Worm (Caenorhabditis elegans): ENCODE results near the gene sec-15.

The sec-15 gene

ce11 chrX:8800983-8801382 lies 34.5 kb downstream of the sec-15 start (continued):
- TF ChIP-seq lsy-2 (tag; optimal IDR thresholded peaks at IDR 0.05) = no peak
- no peak for TF ChIP-seq unc-98 (GFP tag; IDR thresholded peaks at IDR 0.05)
- no peak for TF ChIP-seq zip-4 (GFP tag; optimal IDR thresholded peaks at IDR 0.05)
- peak; percentile 67 for TF ChIP-seq fkh-10 (GFP tag; optimal IDR thresholded peaks at IDR 0.05)
- TF ChIP-seq C04F5.9 (tag; optimal IDR thresholded peaks at IDR 0.05) = no peak
- peak; percentile 72 for TF ChIP-seq ces-1 (GFP tag; optimal IDR thresholded peaks at IDR 0.05)
- TF ChIP-seq dpl-1 (GFP tag; optimal IDR thresholded peaks at IDR 0.05) = no peak
- no peak for TF ChIP-seq vab-15 (tag; optimal IDR thresholded peaks at IDR 0.05)
- TF ChIP-seq ceh-8 (GFP tag; optimal IDR thresholded peaks at IDR 0.05) = peak; percentile 15
- no peak for TF ChIP-seq efl-3 (GFP tag; optimal IDR thresholded peaks at IDR 0.05)
- TF ChIP-seq lin-39 (tag; optimal IDR thresholded peaks at IDR 0.05) = no peak
- no peak for TF ChIP-seq lin-13 (GFP tag; optimal IDR thresholded peaks at IDR 0.05)
- no peak for TF ChIP-seq nhr-84 (tag; optimal IDR thresholded peaks at IDR 0.05)
- no peak for TF ChIP-seq mef-2 (tag; optimal IDR thresholded peaks at IDR 0.05)
- no peak for TF ChIP-seq ceh-82 (tag; optimal IDR thresholded peaks at IDR 0.05)
- TF ChIP-seq hlh-4 (tag; optimal IDR thresholded peaks at IDR 0.05) = no peak
- TF ChIP-seq xbp-1 (tag; optimal IDR thresholded peaks at IDR 0.05) = no peak
- TF ChIP-seq sox-4 (tag; optimal IDR thresholded peaks at IDR 0.05) = no peak
- TF ChIP-seq F16B12.6 (tag; optimal IDR thresholded peaks at IDR 0.05) = no peak
- no peak for TF ChIP-seq nhr-76 (tag; optimal IDR thresholded peaks at IDR 0.05)
- no peak for TF ChIP-seq Y116A8C.19 (tag; optimal IDR thresholded peaks at IDR 0.05; ENCODE audit: borderline replicate concordance)
- TF ChIP-seq egl-27 (tag; optimal IDR thresholded peaks at IDR 0.05) = no peak
- no peak for TF ChIP-seq unc-130 (tag; optimal IDR thresholded peaks at IDR 0.05)
- TF ChIP-seq tbx-2 (tag; optimal IDR thresholded peaks at IDR 0.05) = no peak
- no peak for TF ChIP-seq elt-2 (tag; optimal IDR thresholded peaks at IDR 0.05)
- TF ChIP-seq nhr-237 (tag; optimal IDR thresholded peaks at IDR 0.05) = no peak
- TF ChIP-seq lin-14 (GFP tag; optimal IDR thresholded peaks at IDR 0.05) = peak; percentile 76
- no peak for TF ChIP-seq elt-3 (tag; optimal IDR thresholded peaks at IDR 0.05)
- peak; percentile 85 for TF ChIP-seq egl-13 (tag; optimal IDR thresholded peaks at IDR 0.05)
- no peak for TF ChIP-seq hlh-17 (GFP tag; optimal IDR thresholded peaks at IDR 0.05; ENCODE audit: borderline replicate concordance)
- no peak for TF ChIP-seq ceh-63 (GFP tag; optimal IDR thresholded peaks at IDR 0.05)

DNA sequence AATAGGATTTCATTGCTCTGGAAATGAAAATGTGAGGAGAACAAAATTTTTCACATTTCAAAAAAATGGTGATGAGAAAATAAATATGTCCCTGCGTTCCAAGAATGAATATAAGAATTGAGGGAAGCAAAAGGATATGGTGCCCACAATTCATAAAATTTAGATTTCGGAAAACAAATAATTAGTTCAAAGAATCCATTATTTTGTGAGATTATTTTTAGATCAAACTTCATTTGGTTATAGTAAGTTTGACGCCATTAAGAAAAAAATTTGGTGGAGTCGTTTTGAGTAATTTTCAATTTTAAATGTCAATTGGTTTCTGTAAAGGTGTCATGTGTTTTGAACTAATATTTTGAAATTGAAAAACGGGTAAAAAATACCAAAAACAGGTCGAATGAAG lies 35.2 kb downstream of the sec-15 start:
- TF ChIP-seq lin-35 (GFP tag; optimal IDR thresholded peaks at IDR 0.05) = no peak
- TF ChIP-seq fos-1 (tag; optimal IDR thresholded peaks at IDR 0.05) = no peak
- TF ChIP-seq C04F5.9 (tag; optimal IDR thresholded peaks at IDR 0.05) = no peak
- no peak for TF ChIP-seq skn-1 (tag; optimal IDR thresholded peaks at IDR 0.05)
- TF ChIP-seq nhr-76 (tag; optimal IDR thresholded peaks at IDR 0.05) = no peak
- TF ChIP-seq isw-1 (GFP tag; IDR thresholded peaks at IDR 0.05) = no peak
- no peak for TF ChIP-seq rnt-1 (tag; optimal IDR thresholded peaks at IDR 0.05)
- no peak for TF ChIP-seq pqm-1 (tag; optimal IDR thresholded peaks at IDR 0.05)
- no peak for TF ChIP-seq zip-4 (GFP tag; optimal IDR thresholded peaks at IDR 0.05)
- no peak for TF ChIP-seq lin-15B (tag; optimal IDR thresholded peaks at IDR 0.05)
- TF ChIP-seq mef-2 (tag; optimal IDR thresholded peaks at IDR 0.05) = no peak
- TF ChIP-seq nhr-71 (tag; optimal IDR thresholded peaks at IDR 0.05) = no peak
- TF ChIP-seq nhr-20 (tag; optimal IDR thresholded peaks at IDR 0.05) = no peak
- TF ChIP-seq ets-5 (GFP tag; IDR thresholded peaks at IDR 0.05) = no peak
- TF ChIP-seq nhr-11 (tag; optimal IDR thresholded peaks at IDR 0.05) = no peak
- TF ChIP-seq egl-27 (tag; optimal IDR thresholded peaks at IDR 0.05) = no peak

Measured in whole organism, L1 larva.